Worm (Caenorhabditis elegans) whole organism, early embryonic: ENCODE results near the gene pigb-1.

ENCODE experiments used
- ama-1 ChIP-seq: fragments of 150-350 bp; optimal IDR thresholded peaks from 2 replicates; lab custom pipeline; 2014
- hmbx-1 ChIP-seq: sonication (generic microtip); optimal IDR thresholded peaks from 2 replicates; lab custom pipeline; 2016; ENCODE audit warnings: mild to moderate bottlenecking, missing genetic modification characterization, missing compliant biosample characterization
- tbx-11 ChIP-seq: fragments of 200-800 bp; sonication (Bioruptor generic); IDR thresholded peaks from 2 replicates; pipeline ENCODE4 v1.3.6; 2022; ENCODE audit warnings: missing genetic modification characterization, missing compliant biosample characterization

DNA sequence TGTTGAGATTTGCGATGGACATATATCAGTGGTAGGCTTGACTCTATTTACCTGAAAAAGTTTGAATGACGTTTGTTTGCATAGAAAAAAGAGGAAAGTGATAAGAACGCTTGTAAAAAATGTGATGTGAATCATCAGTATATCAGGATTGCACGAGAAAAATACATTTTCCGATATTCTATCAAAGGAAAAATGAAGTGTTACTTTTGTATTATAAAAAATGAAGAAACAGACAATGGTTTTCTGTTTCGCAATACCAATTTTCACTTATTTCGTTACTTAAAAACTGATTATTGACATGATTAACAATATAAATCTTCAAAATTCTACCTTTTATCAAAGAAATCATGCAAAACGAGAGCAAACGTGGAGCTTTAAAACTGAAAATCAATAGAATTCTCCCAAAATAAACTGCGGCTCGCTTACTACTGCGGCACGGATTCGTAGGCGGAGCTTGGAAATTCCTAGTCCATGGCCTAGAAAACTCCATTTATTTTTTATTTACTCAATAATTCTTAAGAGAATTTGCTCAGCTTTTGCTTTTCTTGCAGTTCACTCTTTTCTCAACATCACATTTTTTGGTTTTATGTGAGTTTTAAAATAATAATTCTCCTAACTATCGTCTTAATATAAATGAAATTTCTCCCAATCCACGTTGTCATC lies 784 bp upstream of the pigb-1 start, which contains the start of the genes eif-1 and vps-24:
- TF ChIP-seq ama-1 (lab: Kevin White, UChicago): no peak
- no peak for TF ChIP-seq hmbx-1 (tag; lab: Kevin White, UChicago)
- TF ChIP-seq tbx-11 (GFP tag; lab: Robert Waterston, UW): no peak
